Fruit fly (Drosophila melanogaster): ENCODE measurements around the gene CG11858.

- TF ChIP-seq CTCF (optimal IDR thresholded peaks at IDR 0.05) (no peak), CG8478 (optimal IDR thresholded peaks at IDR 0.05) (no peak)
Measured at dm6 chr3R:25295320-25296020, 32.9 kb downstream of the CG11858 start, which contains the start of gene CG31102.
